Worm (Caenorhabditis elegans) whole organism, L2 larva: ENCODE results near the gene clec-122.

Experiments used
- C34F6.9 ChIP-seq: fragments of 150-350 bp; optimal IDR thresholded peaks from 2 replicates; lab custom pipeline; 2014; ENCODE audit warnings: missing biosample characterization, missing genetic modification characterization
- F13H6.1 ChIP-seq: sonication (generic microtip); optimal IDR thresholded peaks from 2 replicates; lab custom pipeline; 2016; ENCODE audit warnings: missing genetic modification characterization, missing compliant biosample characterization
- R02D3.7 ChIP-seq: fragments of 150-350 bp; optimal IDR thresholded peaks from 2 replicates; lab custom pipeline; 2014; ENCODE audit warnings: missing biosample characterization, missing genetic modification characterization
- Y55F3AM.14 ChIP-seq: fragments of 200-800 bp; sonication (Bioruptor generic); optimal IDR thresholded peaks from 2 replicates; lab custom pipeline; 2018; ENCODE audit warnings: mild to moderate bottlenecking, missing genetic modification characterization, missing compliant biosample characterization
- ZK546.5 ChIP-seq: sonication (generic microtip); optimal IDR thresholded peaks from 2 replicates; lab custom pipeline; 2017; ENCODE audit warnings: missing biosample characterization, missing genetic modification characterization
- alr-1 ChIP-seq: fragments of 150-350 bp; optimal IDR thresholded peaks from 2 replicates; lab custom pipeline; 2014; ENCODE audit warnings: missing biosample characterization, missing genetic modification characterization
- aly-2 ChIP-seq: fragments of 150-350 bp; optimal IDR thresholded peaks from 2 replicates; lab custom pipeline; 2014; ENCODE audit warnings: missing biosample characterization, missing genetic modification characterization
- ama-1 ChIP-seq: fragments of 150-350 bp; optimal IDR thresholded peaks from 2 replicates; lab custom pipeline; 2018; ENCODE audit warnings: inconsistent platforms
- ceh-16 ChIP-seq: fragments of 150-350 bp; optimal IDR thresholded peaks from 2 replicates; lab custom pipeline; 2014; ENCODE audit warnings: missing biosample characterization, missing genetic modification characterization
- ceh-82 ChIP-seq: fragments of 150-350 bp; optimal IDR thresholded peaks from 2 replicates; lab custom pipeline; 2014; ENCODE audit warnings: missing biosample characterization, missing genetic modification characterization
- crh-2 ChIP-seq: sonication (generic microtip); optimal IDR thresholded peaks from 2 replicates; lab custom pipeline; 2017; ENCODE audit warnings: missing biosample characterization, missing genetic modification characterization
- egl-27 ChIP-seq: sonication (generic microtip); optimal IDR thresholded peaks from 3 replicates; lab custom pipeline; 2017; ENCODE audit warnings: missing biosample characterization, missing genetic modification reagents, missing genetic modification characterization
- elt-1 ChIP-seq: fragments of 150-350 bp; optimal IDR thresholded peaks from 2 replicates; lab custom pipeline; 2014; ENCODE audit warnings: missing biosample characterization, missing genetic modification characterization
- elt-3 ChIP-seq: sonication (generic microtip); optimal IDR thresholded peaks from 2 replicates; lab custom pipeline; 2017; ENCODE audit warnings: missing biosample characterization, missing genetic modification characterization
- fos-1 ChIP-seq: fragments of 150-350 bp; optimal IDR thresholded peaks from 2 replicates; lab custom pipeline; 2014; ENCODE audit warnings: missing biosample characterization, missing genetic modification characterization
- gmeb-1 ChIP-seq: fragments of 150-350 bp; optimal IDR thresholded peaks from 2 replicates; lab custom pipeline; 2014; ENCODE audit warnings: missing biosample characterization, missing genetic modification characterization
- lin-11 ChIP-seq: fragments of 150-350 bp; sonication (generic microtip); optimal IDR thresholded peaks from 2 replicates; lab custom pipeline; 2014; ENCODE audit warnings: missing biosample characterization, missing genetic modification characterization, inconsistent platforms, mixed read lengths
- lin-13 ChIP-seq: fragments of 150-350 bp; optimal IDR thresholded peaks from 2 replicates; lab custom pipeline; 2014; ENCODE audit warnings: missing biosample characterization, missing genetic modification reagents, missing genetic modification characterization
- lin-39 ChIP-seq: fragments of 150-350 bp; optimal IDR thresholded peaks from 2 replicates; lab custom pipeline; 2014; ENCODE audit warnings: missing biosample characterization, missing genetic modification reagents, missing genetic modification characterization
- mab-5 ChIP-seq: fragments of 150-350 bp; optimal IDR thresholded peaks from 2 replicates; lab custom pipeline; 2014; ENCODE audit warnings: missing biosample characterization, missing genetic modification characterization
- mbf-1 ChIP-seq: sonication (generic microtip); optimal IDR thresholded peaks from 2 replicates; lab custom pipeline; 2017; ENCODE audit warnings: missing biosample characterization, missing genetic modification characterization
- mdl-1 ChIP-seq, 2 experiments: fragments of 150-350 bp in 1 of 2; sonication (generic microtip) in 1 of 2; optimal IDR thresholded peaks; 2 replicates each; lab custom pipeline; 2017; ENCODE audit warnings: missing biosample characterization in 2 of 2, missing genetic modification characterization in 2 of 2
- nhr-10 ChIP-seq: sonication (generic microtip); optimal IDR thresholded peaks from 2 replicates; lab custom pipeline; 2017; ENCODE audit warnings: missing biosample characterization, missing genetic modification characterization
- nhr-11 ChIP-seq: fragments of 150-350 bp; optimal IDR thresholded peaks from 2 replicates; lab custom pipeline; 2014; ENCODE audit warnings: missing biosample characterization, missing genetic modification characterization
- nhr-12 ChIP-seq: fragments of 150-350 bp; optimal IDR thresholded peaks from 2 replicates; lab custom pipeline; 2014; ENCODE audit warnings: missing biosample characterization, missing genetic modification characterization
- nhr-129 ChIP-seq: fragments of 150-350 bp; optimal IDR thresholded peaks from 2 replicates; lab custom pipeline; 2014; ENCODE audit warnings: missing biosample characterization, missing genetic modification characterization
- nhr-21 ChIP-seq: fragments of 150-350 bp; optimal IDR thresholded peaks from 2 replicates; lab custom pipeline; 2014; ENCODE audit warnings: missing biosample characterization, missing genetic modification characterization
- nhr-23 ChIP-seq: fragments of 150-350 bp; optimal IDR thresholded peaks from 2 replicates; lab custom pipeline; 2014; ENCODE audit warnings: missing biosample characterization, missing genetic modification reagents, missing genetic modification characterization
- nhr-237 ChIP-seq: fragments of 150-350 bp; optimal IDR thresholded peaks from 2 replicates; lab custom pipeline; 2014; ENCODE audit warnings: missing biosample characterization, missing genetic modification characterization
- nhr-25 ChIP-seq: fragments of 150-350 bp; sonication (generic microtip); optimal IDR thresholded peaks from 3 replicates; lab custom pipeline; 2014; ENCODE audit warnings: missing biosample characterization, missing genetic modification characterization
- nhr-77 ChIP-seq: fragments of 150-350 bp; optimal IDR thresholded peaks from 2 replicates; lab custom pipeline; 2014; ENCODE audit warnings: missing biosample characterization, missing genetic modification characterization
- peb-1 ChIP-seq: fragments of 150-350 bp; optimal IDR thresholded peaks from 2 replicates; lab custom pipeline; 2014; ENCODE audit warnings: missing biosample characterization, missing genetic modification characterization
- sem-4 ChIP-seq: fragments of 150-350 bp; optimal IDR thresholded peaks from 2 replicates; lab custom pipeline; 2014; ENCODE audit warnings: missing biosample characterization, missing genetic modification reagents, missing genetic modification characterization
- skn-1 ChIP-seq: sonication (generic microtip); optimal IDR thresholded peaks from 2 replicates; lab custom pipeline; 2017; ENCODE audit warnings: missing biosample characterization, missing genetic modification characterization
- sma-9 ChIP-seq, 2 experiments: fragments of 150-350 bp in 1 of 2; sonication (generic microtip) in 1 of 2; optimal IDR thresholded peaks; 2 replicates each; lab custom pipeline; 2014 to 2016; ENCODE audit warnings: missing genetic modification characterization in 2 of 2, mild to moderate bottlenecking in 1 of 2, missing biosample characterization in 1 of 2, missing compliant biosample characterization in 1 of 2, missing genetic modification reagents in 1 of 2, moderate library complexity in 1 of 2
- unc-39 ChIP-seq: fragments of 150-350 bp; optimal IDR thresholded peaks from 2 replicates; lab custom pipeline; 2014; ENCODE audit warnings: missing biosample characterization, missing genetic modification characterization
- unc-55 ChIP-seq: fragments of 150-350 bp; sonication (generic microtip); optimal IDR thresholded peaks from 3 replicates; lab custom pipeline; 2014; ENCODE audit warnings: missing biosample characterization, missing genetic modification reagents, missing genetic modification characterization
- unc-62 ChIP-seq: fragments of 150-350 bp; optimal IDR thresholded peaks from 2 replicates; lab custom pipeline; 2014; ENCODE audit warnings: missing biosample characterization, missing genetic modification reagents, missing genetic modification characterization
- zag-1 ChIP-seq: fragments of 150-350 bp; optimal IDR thresholded peaks from 2 replicates; lab custom pipeline; 2014; ENCODE audit warnings: missing biosample characterization, missing genetic modification characterization
- ztf-11 ChIP-seq: sonication (generic microtip); optimal IDR thresholded peaks from 2 replicates; lab custom pipeline; 2017; ENCODE audit warnings: missing biosample characterization, missing genetic modification characterization
- ztf-4 ChIP-seq: fragments of 150-350 bp; optimal IDR thresholded peaks from 2 replicates; lab custom pipeline; 2014; ENCODE audit warnings: missing biosample characterization, missing genetic modification characterization

clec-122 gene

DNA sequence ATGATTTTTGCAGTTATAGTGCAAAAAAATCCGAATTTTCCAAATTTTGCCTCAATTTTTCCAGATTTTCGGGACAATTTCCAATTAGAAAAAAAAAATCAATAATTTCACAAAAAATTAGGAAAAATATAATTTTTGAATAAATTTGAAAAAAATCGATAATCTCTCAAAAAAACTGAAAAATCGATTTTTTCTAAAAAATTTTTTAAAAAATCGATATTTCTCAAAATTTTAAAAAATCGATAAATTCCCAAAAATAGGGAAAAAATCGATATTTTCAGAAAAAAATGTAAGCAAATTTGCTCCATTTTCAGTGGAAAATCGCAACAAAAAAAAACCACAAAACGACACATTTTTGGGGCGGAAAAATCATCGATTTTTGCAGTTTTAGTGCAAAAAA, 38.0 kb upstream of the clec-122 start:
- TF ChIP-seq elt-3 (tag; lab: Kevin White, UChicago) (no peak), unc-39 (tag; lab: Kevin White, UChicago) (no peak), nhr-23 (no peak), unc-62 (GFP tag; lab: Kevin White, UChicago) (no peak)

DNA sequence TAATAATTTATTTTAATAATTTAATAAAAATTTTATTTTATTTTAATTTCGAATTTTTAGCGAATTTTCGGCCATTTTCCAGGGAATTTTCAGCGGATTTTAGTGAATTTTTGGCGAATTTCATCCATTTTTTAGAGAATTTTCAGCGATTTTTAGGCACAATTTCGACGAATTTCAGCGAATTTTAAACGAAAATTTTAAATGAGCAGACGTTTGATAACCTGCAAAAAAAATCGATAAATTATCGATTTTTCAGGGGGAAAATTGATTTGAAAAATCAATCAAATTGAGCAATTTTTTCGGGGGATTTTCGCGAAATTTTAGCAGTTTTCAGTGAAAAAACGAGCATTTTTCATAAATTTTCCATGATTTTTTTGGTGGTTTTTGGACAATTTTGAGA, 37.2 kb upstream of the clec-122 start:
- TF ChIP-seq nhr-12 (tag; lab: Kevin White, UChicago) (no peak), lin-39 (tag; lab: Kevin White, UChicago) (no peak), nhr-23 (no peak), nhr-21 (tag; lab: Kevin White, UChicago) (no peak), aly-2 (tag; lab: Kevin White, UChicago) (no peak), skn-1 (no peak), nhr-77 (tag; lab: Kevin White, UChicago) (no peak), nhr-10 (tag; lab: Kevin White, UChicago) (no peak), unc-39 (tag; lab: Kevin White, UChicago) (no peak), alr-1 (tag; lab: Kevin White, UChicago) (no peak), ceh-82 (tag; lab: Kevin White, UChicago) (no peak), fos-1 (tag; lab: Kevin White, UChicago) (no peak), F13H6.1 (tag; lab: Kevin White, UChicago) (no peak), crh-2 (tag; lab: Kevin White, UChicago) (no peak), C34F6.9 (tag; lab: Kevin White, UChicago) (no peak), egl-27 (tag; lab: Kevin White, UChicago) (no peak), unc-55 (GFP tag; lab: Kevin White, UChicago) (no peak), ceh-16 (tag; lab: Kevin White, UChicago) (no peak)

DNA sequence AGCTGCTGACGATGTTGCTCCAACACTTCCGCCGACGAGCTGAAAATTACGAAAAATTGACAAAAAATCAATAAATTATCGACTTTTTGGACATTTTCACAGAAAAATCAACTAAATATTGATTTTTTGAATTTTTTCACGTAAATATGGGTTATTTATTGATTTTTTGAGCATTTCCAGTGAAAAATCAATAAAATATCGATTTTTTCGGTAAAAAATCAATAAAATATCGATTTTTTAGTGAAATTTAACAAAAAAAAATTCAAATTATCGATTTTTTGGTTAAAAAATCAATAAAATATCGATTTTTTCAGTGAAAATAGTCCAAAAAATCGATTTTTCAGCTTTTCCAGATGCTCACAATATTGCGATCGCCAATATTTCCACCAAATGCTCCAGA, 35.7 kb upstream of the clec-122 start:
- TF ChIP-seq nhr-237 (tag; lab: Kevin White, UChicago) (no peak), Y55F3AM.14 (GFP tag; lab: Kevin White, UChicago) (no peak), aly-2 (tag; lab: Kevin White, UChicago) (no peak)

DNA sequence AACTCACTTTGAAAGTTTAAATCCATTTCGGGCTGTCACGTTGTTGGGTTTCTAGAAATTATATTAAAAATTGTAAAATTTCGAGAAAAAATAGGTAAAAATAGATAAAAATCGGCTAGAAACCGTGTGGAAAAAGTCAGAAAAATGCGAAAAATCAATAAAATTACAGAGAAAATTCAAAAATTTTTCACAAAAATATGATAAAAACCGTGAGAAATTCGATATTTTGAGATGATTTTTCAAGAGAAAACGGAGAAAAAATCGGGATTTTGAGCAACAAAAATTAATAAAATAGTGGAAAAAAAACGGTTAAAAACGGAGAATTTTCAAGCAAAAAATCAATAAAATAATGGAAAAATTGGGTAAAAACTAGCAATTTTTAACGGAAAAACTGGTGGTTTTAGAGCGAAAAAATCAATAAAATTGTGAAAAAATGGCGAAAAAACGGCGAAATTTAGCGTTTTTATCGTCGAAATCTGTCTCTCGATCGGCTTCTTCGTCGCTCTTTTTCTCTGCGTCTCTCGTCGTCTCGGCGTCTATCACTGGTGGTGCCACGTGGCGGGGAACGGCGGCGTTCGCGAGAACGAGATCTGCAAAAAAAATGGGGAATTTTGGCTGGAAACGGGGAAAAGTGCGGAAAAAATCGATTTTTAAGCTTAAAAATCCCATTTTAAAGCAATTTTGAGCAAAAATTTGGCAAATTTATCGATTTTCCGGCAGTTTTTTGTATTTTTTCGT, 34.7 kb upstream of the clec-122 start, which contains the start of gene Y25C1A.7:
TSS of gene Y25C1A.7 (minus strand) at position 51 of the 738 bp plus-strand sequence.
- TF ChIP-seq unc-62 (GFP tag; lab: Kevin White, UChicago): no peak
- TF ChIP-seq crh-2 (tag; lab: Kevin White, UChicago): peak; percentile 60

DNA sequence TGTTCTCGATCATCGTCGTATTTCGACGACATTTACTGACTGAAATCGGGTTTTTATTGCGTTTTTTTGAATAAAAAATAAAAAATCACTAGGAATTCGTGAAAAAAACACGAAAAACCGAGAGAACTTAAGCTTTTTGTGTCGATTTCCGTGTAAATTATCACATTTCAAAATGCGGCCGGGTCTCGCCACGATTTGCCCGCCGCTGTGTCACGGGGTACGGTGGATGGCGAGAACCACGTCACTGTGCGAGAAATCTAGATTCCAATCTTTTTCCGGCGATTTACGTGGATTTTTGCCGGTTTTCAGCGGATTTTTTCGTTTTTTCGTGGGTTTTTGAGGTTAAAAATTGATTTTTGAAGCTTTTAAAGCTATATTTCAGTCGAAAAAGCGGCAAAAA, 28.9 kb upstream of the clec-122 start, which contains the start of gene Y25C1A.8:
TSS of gene Y25C1A.8 (minus strand) at position 45 of the 400 bp plus-strand sequence.
- peak; percentile 56 for TF ChIP-seq ZK546.5 (tag; lab: Kevin White, UChicago)
- TF ChIP-seq mbf-1 (tag; lab: Kevin White, UChicago): no peak
- TF ChIP-seq lin-13: peak; percentile 88
- TF ChIP-seq sma-9 (GFP tag; optimal IDR thresholded peaks at IDR 0.05; lab: Kevin White, UChicago): no peak
- no peak for TF ChIP-seq sma-9 (tag; optimal IDR thresholded peaks at IDR 0.05; lab: Kevin White, UChicago)
- no peak for TF ChIP-seq nhr-77 (tag; lab: Kevin White, UChicago)
- no peak for TF ChIP-seq nhr-11
- peak; percentile 83 for TF ChIP-seq nhr-21 (tag; lab: Kevin White, UChicago)
- peak; percentile 93 for TF ChIP-seq mab-5 (tag; lab: Kevin White, UChicago)
- TF ChIP-seq skn-1: no peak
- TF ChIP-seq gmeb-1 (tag; lab: Kevin White, UChicago): peak; percentile 90
- TF ChIP-seq R02D3.7: peak; percentile 59
- no peak for TF ChIP-seq unc-39 (tag; lab: Kevin White, UChicago)
- TF ChIP-seq ztf-11 (tag; lab: Kevin White, UChicago): no peak
- peak; percentile 85 for TF ChIP-seq C34F6.9 (tag; lab: Kevin White, UChicago)
- TF ChIP-seq zag-1 (tag; lab: Kevin White, UChicago): peak; percentile 41
- peak; percentile 90 for TF ChIP-seq nhr-25 (tag; lab: Kevin White, UChicago)
- no peak for TF ChIP-seq alr-1 (tag; lab: Kevin White, UChicago)
- peak; percentile 18 for TF ChIP-seq nhr-237 (tag; lab: Kevin White, UChicago)
- peak; percentile 41 for TF ChIP-seq unc-62 (GFP tag; lab: Kevin White, UChicago)
- TF ChIP-seq nhr-23: no peak
- no peak for TF ChIP-seq nhr-12 (tag; lab: Kevin White, UChicago)
- TF ChIP-seq lin-11 (tag; lab: Kevin White, UChicago): peak; percentile 80
- TF ChIP-seq lin-39 (tag; lab: Kevin White, UChicago): no peak
- TF ChIP-seq elt-1: no peak
- no peak for TF ChIP-seq aly-2 (tag; lab: Kevin White, UChicago)
- peak in 1 of 2 experiments; percentile 76 for TF ChIP-seq mdl-1 (tag; optimal IDR thresholded peaks at IDR 0.05; lab: Kevin White, UChicago)
- TF ChIP-seq F13H6.1 (tag; lab: Kevin White, UChicago): peak; percentile 90
- TF ChIP-seq sem-4 (tag; lab: Kevin White, UChicago): peak; percentile 82
- TF ChIP-seq ama-1 (lab: Kevin White, UChicago): peak; percentile 59
- peak; percentile 50 for TF ChIP-seq ceh-16 (tag; lab: Kevin White, UChicago)
- peak; percentile 59 for TF ChIP-seq ceh-82 (tag; lab: Kevin White, UChicago)
- peak; percentile 97 for TF ChIP-seq unc-55 (GFP tag; lab: Kevin White, UChicago)
- peak; percentile 73 for TF ChIP-seq ztf-4 (tag; lab: Kevin White, UChicago)
- TF ChIP-seq egl-27 (tag; lab: Kevin White, UChicago): peak; percentile 80
- TF ChIP-seq nhr-129 (tag; lab: Kevin White, UChicago): peak; percentile 72
- no peak for TF ChIP-seq peb-1 (tag; lab: Kevin White, UChicago)
